Worm (Caenorhabditis elegans): ENCODE measurements around the gene pals-34.

Gene pals-34

ce11 chrV:7925483-7925882 is 30.8 kb downstream of the pals-34 start, which contains the start of gene srsx-7:
srsx-7 (plus strand) TSS chrV:7925783.
- TF ChIP-seq ceh-48 (tag; optimal IDR thresholded peaks at IDR 0.05), result no peak
- TF ChIP-seq pha-4 (tag; optimal IDR thresholded peaks at IDR 0.05), result no peak
- TF ChIP-seq elt-2 (tag; optimal IDR thresholded peaks at IDR 0.05), result no peak
- no peak for TF ChIP-seq pqm-1 (tag; optimal IDR thresholded peaks at IDR 0.05)
- TF ChIP-seq ama-1 (optimal IDR thresholded peaks at IDR 0.05), result no peak

ce11 chrV:7908431-7908830 is 47.9 kb downstream of the pals-34 start:
- TF ChIP-seq hlh-30 (tag; optimal IDR thresholded peaks at IDR 0.05; ENCODE audit: insufficient read depth) (no peak), npax-4 (tag; optimal IDR thresholded peaks at IDR 0.05) (no peak), ceh-34 (tag; optimal IDR thresholded peaks at IDR 0.05) (no peak), ttx-3 (tag; optimal IDR thresholded peaks at IDR 0.05) (no peak), C38D4.7 (GFP tag; optimal IDR thresholded peaks at IDR 0.05) (no peak), K09A11.1 (tag; optimal IDR thresholded peaks at IDR 0.05; ENCODE audit: insufficient read depth) (no peak), pax-1 (tag; optimal IDR thresholded peaks at IDR 0.05) (no peak), ztf-16 (tag; optimal IDR thresholded peaks at IDR 0.05) (no peak), ceh-22 (tag; optimal IDR thresholded peaks at IDR 0.05) (no peak), elt-2 (tag; optimal IDR thresholded peaks at IDR 0.05) (no peak)
